Fruit fly (Drosophila melanogaster) whole organism, pupa: Measurements from ENCODE around the gene Prosalpha6.

Experiments
- CG10348 ChIP-seq: fragments of 200-800 bp; sonication (Bioruptor generic); IDR thresholded peaks from 2 replicates; pipeline ENCODE4 v1.3.6; 2022; ENCODE audit warnings: missing biosample characterization, missing genetic modification characterization
- CG12605 ChIP-seq: fragments of 200-800 bp; sonication (Bioruptor generic); IDR thresholded peaks from 2 replicates; pipeline ENCODE4 v1.3.6; 2022; ENCODE audit warnings: missing biosample characterization, missing genetic modification characterization
- CG13204 ChIP-seq: fragments of 200-800 bp; sonication (Bioruptor generic); optimal IDR thresholded peaks from 2 replicates; lab custom pipeline; 2018; ENCODE audit warnings: missing biosample characterization, mild to moderate bottlenecking, missing genetic modification characterization, moderate library complexity
- CG14655 ChIP-seq: fragments of 200-800 bp; sonication (Bioruptor generic); optimal IDR thresholded peaks from 3 replicates; lab custom pipeline; 2017; ENCODE audit warnings: mild to moderate bottlenecking, missing biosample characterization, missing genetic modification reagents, missing genetic modification characterization
- CG15710 ChIP-seq: fragments of 200-800 bp; sonication (Bioruptor generic); optimal IDR thresholded peaks from 2 replicates; lab custom pipeline; 2018; ENCODE audit warnings: missing biosample characterization, mild to moderate bottlenecking, missing genetic modification characterization, moderate library complexity
- CG17806 ChIP-seq: fragments of 200-800 bp; sonication (Bioruptor generic); optimal IDR thresholded peaks from 2 replicates; lab custom pipeline; 2018; ENCODE audit warnings: missing biosample characterization, mild to moderate bottlenecking, missing genetic modification characterization, moderate library complexity
- CG32121 ChIP-seq: fragments of 200-800 bp; sonication (Bioruptor generic); IDR thresholded peaks from 2 replicates; pipeline ENCODE4 v1.3.6; 2022; ENCODE audit warnings: missing biosample characterization, missing genetic modification characterization
- CG34367 ChIP-seq: fragments of 200-800 bp; sonication (Bioruptor generic); optimal IDR thresholded peaks from 2 replicates; lab custom pipeline; 2018; ENCODE audit warnings: missing biosample characterization, mild to moderate bottlenecking, missing genetic modification characterization
- CG4496 ChIP-seq: fragments of 200-800 bp; sonication (Bioruptor generic); IDR thresholded peaks from 3 replicates; pipeline ENCODE4 v1.3.6; 2022; ENCODE audit warnings: missing biosample characterization, missing genetic modification characterization
- CG8159 ChIP-seq: fragments of 200-800 bp; sonication (Bioruptor generic); optimal IDR thresholded peaks from 3 replicates; lab custom pipeline; 2018; ENCODE audit warnings: missing biosample characterization, mild to moderate bottlenecking, missing genetic modification characterization, moderate library complexity
- CG9948 ChIP-seq: fragments of 200-800 bp; sonication (Bioruptor generic); optimal IDR thresholded peaks from 2 replicates; lab custom pipeline; 2018; ENCODE audit warnings: missing biosample characterization, mild to moderate bottlenecking, missing genetic modification characterization, moderate library complexity
- D1 ChIP-seq: fragments of 200-800 bp; sonication (Bioruptor generic); optimal IDR thresholded peaks from 2 replicates; lab custom pipeline; 2018; ENCODE audit warnings: missing biosample characterization, mild to moderate bottlenecking, missing genetic modification characterization, moderate library complexity
- EcR ChIP-seq: fragments of 200-800 bp; sonication (Bioruptor generic); optimal IDR thresholded peaks from 3 replicates; lab custom pipeline; 2019; ENCODE audit warnings: missing biosample characterization, missing genetic modification characterization, mild to moderate bottlenecking, moderate library complexity, missing genetic modification reagents
- Ets98B ChIP-seq: fragments of 200-800 bp; sonication (Bioruptor generic); IDR thresholded peaks from 2 replicates; pipeline ENCODE4 v1.3.6; 2022; ENCODE audit warnings: missing biosample characterization, missing genetic modification characterization
- Pif1A ChIP-seq: fragments of 200-800 bp; sonication (Bioruptor generic); optimal IDR thresholded peaks from 3 replicates; lab custom pipeline; 2016; ENCODE audit warnings: missing biosample characterization, missing genetic modification characterization
- Pif1B ChIP-seq: fragments of 200-800 bp; sonication (Bioruptor generic); optimal IDR thresholded peaks from 3 replicates; lab custom pipeline; 2016; ENCODE audit warnings: missing biosample characterization, missing genetic modification characterization
- Snoo ChIP-seq: fragments of 200-800 bp; sonication (Bioruptor generic); optimal IDR thresholded peaks from 3 replicates; lab custom pipeline; 2017; ENCODE audit warnings: missing biosample characterization, mild to moderate bottlenecking, missing genetic modification characterization, inconsistent platforms
- fd96Ca ChIP-seq: fragments of 200-800 bp; sonication (Bioruptor generic); IDR thresholded peaks from 3 replicates; pipeline ENCODE4 v1.3.6; 2022; ENCODE audit warnings: missing biosample characterization, missing genetic modification characterization
- gl ChIP-seq: fragments of 200-800 bp; sonication (Bioruptor generic); optimal IDR thresholded peaks from 2 replicates; lab custom pipeline; 2018; ENCODE audit warnings: missing biosample characterization, mild to moderate bottlenecking, missing genetic modification characterization
- rn ChIP-seq: fragments of 200-800 bp; sonication (Bioruptor generic); IDR thresholded peaks from 2 replicates; pipeline ENCODE4 v1.3.6; 2022; ENCODE audit warnings: missing biosample characterization, missing genetic modification characterization

The Prosalpha6 gene

DNA sequence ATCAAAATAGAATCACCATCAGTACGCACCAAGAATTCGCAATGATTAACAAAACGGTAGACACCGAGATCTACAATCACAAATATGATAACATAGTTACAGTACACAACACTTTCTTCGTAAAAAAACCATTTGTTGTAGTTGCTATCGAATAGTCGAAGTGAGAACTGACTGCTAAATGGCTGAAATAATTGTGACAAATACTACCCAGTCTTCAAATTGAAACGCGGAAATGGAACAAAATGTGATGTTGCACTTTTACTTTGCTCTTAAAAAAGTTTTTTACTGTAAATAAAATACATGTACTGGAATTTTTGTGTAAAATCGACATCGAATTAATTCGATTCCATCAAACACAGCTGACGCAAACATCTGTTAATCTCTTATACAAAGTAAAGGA is 10.4 kb downstream of the Prosalpha6 start, which contains the start of gene ova:
TSS of gene ova (minus strand) at position 183 of the 400 bp plus-strand sequence.
- TF ChIP-seq Ets98B (no peak), CG4496 (GFP tag; lab: Robert Waterston, UW) (no peak), gl (no peak), CG13204 (GFP tag; lab: Kevin White, UChicago) (no peak), D1 (tag; lab: Kevin White, UChicago) (no peak), CG34367 (tag; lab: Kevin White, UChicago) (no peak), CG12605 (GFP tag; lab: Robert Waterston, UW) (no peak), CG10348 (GFP tag; lab: Robert Waterston, UW) (no peak)

dm6 chr2L:10232152-10232816 is 11.1 kb downstream of the Prosalpha6 start, which contains the start of gene eEF1delta:
Gene eEF1delta (plus strand): TSS chr2L:10232507.
- TF ChIP-seq CG32121 (GFP tag; lab: Robert Waterston, UW) (no peak), fd96Ca (GFP tag; lab: Robert Waterston, UW) (no peak), CG8159 (tag; lab: Kevin White, UChicago) (no peak), CG15710 (tag; lab: Kevin White, UChicago) (no peak), CG14655 (GFP tag; lab: Kevin White, UChicago) (no peak), CG17806 (tag; lab: Kevin White, UChicago) (no peak), gl (no peak), CG12605 (GFP tag; lab: Robert Waterston, UW) (no peak), CG10348 (GFP tag; lab: Robert Waterston, UW) (no peak)

DNA sequence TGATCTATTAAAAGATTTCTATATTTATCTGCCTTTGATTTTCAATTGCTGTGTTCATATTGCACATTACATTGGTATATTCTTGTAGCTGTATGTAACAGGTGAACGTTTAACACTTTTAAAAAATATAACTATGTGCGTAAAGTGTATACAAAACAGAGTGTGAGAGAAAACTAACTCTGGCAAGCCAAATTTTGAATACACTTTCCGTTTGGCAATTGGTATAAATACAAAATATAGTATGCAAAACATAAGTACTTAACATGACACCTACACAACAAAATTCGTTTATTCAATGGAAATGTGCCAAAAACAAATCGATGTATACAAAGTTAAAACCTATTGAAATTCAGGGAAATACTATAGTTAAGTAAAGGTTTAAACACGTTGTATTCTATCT is 11.7 kb downstream of the Prosalpha6 start:
- no peak for TF ChIP-seq CG14655 (GFP tag; lab: Kevin White, UChicago)
- no peak for TF ChIP-seq CG9948
- no peak for TF ChIP-seq gl
- no peak for TF ChIP-seq rn (GFP tag; lab: Robert Waterston, UW)
- TF ChIP-seq CG13204 (GFP tag; lab: Kevin White, UChicago): no peak
- TF ChIP-seq Pif1A (GFP tag; lab: Kevin White, UChicago): no peak
- TF ChIP-seq CG34367 (tag; lab: Kevin White, UChicago): no peak
- no peak for TF ChIP-seq Ets98B

DNA sequence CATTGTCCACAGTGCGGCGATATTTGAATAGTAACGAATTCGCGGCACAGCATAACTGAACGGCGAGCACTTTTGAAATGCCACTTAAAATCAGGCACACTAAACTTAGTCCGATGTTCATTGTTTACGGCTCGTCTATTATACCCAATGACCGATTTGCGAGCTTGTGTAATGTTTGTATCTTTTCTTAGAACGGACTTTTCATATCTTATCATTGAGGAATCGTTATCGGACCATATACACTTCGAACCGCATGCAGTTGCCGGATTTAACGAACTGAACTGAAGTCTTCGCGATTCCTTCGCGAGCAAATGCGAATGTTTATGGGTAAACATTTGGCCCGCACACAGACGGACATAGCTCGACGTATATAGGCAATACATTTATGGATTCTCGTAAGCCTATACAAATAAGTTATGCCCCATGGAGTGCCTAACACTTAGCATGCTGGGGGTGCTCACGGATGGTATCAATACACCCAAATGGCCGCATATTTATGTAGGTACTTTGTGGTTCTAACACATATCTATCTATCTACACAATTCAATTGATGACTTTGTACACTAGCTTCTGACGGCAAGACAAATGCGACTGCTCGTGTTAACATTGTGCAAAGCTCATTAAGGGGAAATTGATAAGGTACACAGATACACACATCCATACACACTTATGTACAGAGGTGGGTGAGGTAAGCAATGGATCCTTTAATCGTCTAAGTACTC is 16.7 kb downstream of the Prosalpha6 start, which contains the start of gene mthl15:
TSS of gene mthl15 (minus strand) at position 593 of the 722 bp plus-strand sequence.
- TF ChIP-seq CG10348 (GFP tag; lab: Robert Waterston, UW) (no peak), gl (no peak), CG8159 (tag; lab: Kevin White, UChicago) (no peak), CG12605 (GFP tag; lab: Robert Waterston, UW) (no peak), CG32121 (GFP tag; lab: Robert Waterston, UW) (no peak), rn (GFP tag; lab: Robert Waterston, UW) (no peak), CG17806 (tag; lab: Kevin White, UChicago) (no peak), D1 (tag; lab: Kevin White, UChicago) (no peak), fd96Ca (GFP tag; lab: Robert Waterston, UW) (no peak), Pif1B (GFP tag; lab: Kevin White, UChicago) (no peak), Pif1A (GFP tag; lab: Kevin White, UChicago) (no peak), CG34367 (tag; lab: Kevin White, UChicago) (no peak)

dm6 chr2L:10238726-10239652 is 17.8 kb downstream of the Prosalpha6 start, which contains the start of gene me31B:
Gene me31B (plus strand): TSS chr2L:10239341.
- peak; percentile 16 for TF ChIP-seq CG9948
- TF ChIP-seq CG17806 (tag; lab: Kevin White, UChicago): no peak
- no peak for TF ChIP-seq fd96Ca (GFP tag; lab: Robert Waterston, UW)
- TF ChIP-seq Pif1A (GFP tag; lab: Kevin White, UChicago): no peak

dm6 chr2L:10246785-10247190 is 25.6 kb downstream of the Prosalpha6 start, which contains the start of gene chico:
Gene chico (minus strand): TSS chr2L:10247078.
- TF ChIP-seq CG17806 (tag; lab: Kevin White, UChicago) (no peak), CG8159 (tag; lab: Kevin White, UChicago) (no peak), D1 (tag; lab: Kevin White, UChicago) (no peak), CG32121 (GFP tag; lab: Robert Waterston, UW) (no peak), Ets98B (no peak), Snoo (tag; lab: Kevin White, UChicago) (no peak), CG10348 (GFP tag; lab: Robert Waterston, UW) (no peak), CG13204 (GFP tag; lab: Kevin White, UChicago) (no peak), CG12605 (GFP tag; lab: Robert Waterston, UW) (no peak), Pif1A (GFP tag; lab: Kevin White, UChicago) (no peak), CG15710 (tag; lab: Kevin White, UChicago) (no peak), CG14655 (GFP tag; lab: Kevin White, UChicago) (no peak), EcR (GFP tag; lab: Kevin White, UChicago) (no peak)
- TF ChIP-seq, all 21 proteins: peak for 0
